Worm (Caenorhabditis elegans): Measurements from ENCODE around the gene hpx-2.

The hpx-2 gene

ce11 chrV:13879241-13879640 is 29.0 kb downstream of the hpx-2 start, which contains the start of gene lbp-7:
Gene lbp-7 (plus strand): TSS chrV:13879552.
- TF ChIP-seq hnd-1 (tag; optimal IDR thresholded peaks at IDR 0.05) (no peak), scrt-1 (GFP tag; IDR thresholded peaks at IDR 0.05) (no peak), flt-1 (GFP tag; IDR thresholded peaks at IDR 0.05) (no peak), tbx-37 (GFP tag; conservative IDR thresholded peaks at IDR 0.05) (no peak), ets-7 (tag; optimal IDR thresholded peaks at IDR 0.05) (no peak)

DNA sequence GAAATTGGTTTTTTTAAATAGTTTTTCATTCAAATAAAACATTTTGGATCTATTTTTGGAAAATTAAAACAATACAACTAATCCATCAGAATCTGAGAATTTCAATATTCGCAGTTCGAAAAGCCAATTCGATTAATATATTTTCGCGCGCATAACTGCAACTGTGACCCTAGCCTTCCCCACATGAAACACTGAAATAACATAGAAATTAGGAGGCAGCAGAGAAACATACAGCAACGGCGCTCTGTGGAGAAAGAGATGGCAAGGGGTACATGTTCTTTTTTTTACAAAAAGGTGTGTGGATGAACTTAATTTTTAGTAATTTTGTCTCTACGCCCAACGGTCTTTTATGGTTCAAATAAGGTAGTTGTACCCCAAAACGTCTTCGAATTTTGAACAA is 29.9 kb downstream of the hpx-2 start:
- TF ChIP-seq ceh-36 (tag; optimal IDR thresholded peaks at IDR 0.05), result no peak
- no peak for TF ChIP-seq ets-7 (tag; optimal IDR thresholded peaks at IDR 0.05)
- no peak for TF ChIP-seq B0310.2 (tag; optimal IDR thresholded peaks at IDR 0.05)
- TF ChIP-seq tbx-37 (GFP tag; conservative IDR thresholded peaks at IDR 0.05), result no peak
- TF ChIP-seq ama-1 (optimal IDR thresholded peaks at IDR 0.05), result no peak
- no peak for TF ChIP-seq F13C5.2 (tag; optimal IDR thresholded peaks at IDR 0.05)
- no peak for TF ChIP-seq hnd-1 (tag; optimal IDR thresholded peaks at IDR 0.05)
- no peak for TF ChIP-seq aly-1 (tag; optimal IDR thresholded peaks at IDR 0.05)
- no peak for TF ChIP-seq pes-1 (GFP tag; IDR thresholded peaks at IDR 0.05)
- no peak for TF ChIP-seq hmg-4 (GFP tag; optimal IDR thresholded peaks at IDR 0.05)
- TF ChIP-seq flt-1 (GFP tag; IDR thresholded peaks at IDR 0.05), result no peak
- no peak for TF ChIP-seq ceh-13 (GFP tag; optimal IDR thresholded peaks at IDR 0.05)
- no peak for TF ChIP-seq sea-1 (GFP tag; conservative IDR thresholded peaks at IDR 0.05)

ce11 chrV:13880607-13881006 is 30.3 kb downstream of the hpx-2 start, which contains the start of gene T22G5.3:
Gene T22G5.3 (plus strand): TSS chrV:13880907.
- TF ChIP-seq tbx-37 (GFP tag; conservative IDR thresholded peaks at IDR 0.05) (no peak), F13C5.2 (tag; optimal IDR thresholded peaks at IDR 0.05) (no peak), ets-7 (tag; optimal IDR thresholded peaks at IDR 0.05) (no peak), hmg-4 (GFP tag; optimal IDR thresholded peaks at IDR 0.05) (no peak), flt-1 (GFP tag; IDR thresholded peaks at IDR 0.05) (no peak), tbx-11 (GFP tag; IDR thresholded peaks at IDR 0.05) (no peak), aly-1 (tag; optimal IDR thresholded peaks at IDR 0.05) (no peak), scrt-1 (GFP tag; IDR thresholded peaks at IDR 0.05) (no peak), sea-1 (GFP tag; conservative IDR thresholded peaks at IDR 0.05) (no peak), pes-1 (GFP tag; IDR thresholded peaks at IDR 0.05) (no peak), hnd-1 (tag; optimal IDR thresholded peaks at IDR 0.05) (no peak), ama-1 (optimal IDR thresholded peaks at IDR 0.05) (no peak), ceh-36 (tag; optimal IDR thresholded peaks at IDR 0.05) (no peak), hmbx-1 (tag; optimal IDR thresholded peaks at IDR 0.05) (no peak), B0310.2 (tag; optimal IDR thresholded peaks at IDR 0.05) (no peak), tra-4 (tag; optimal IDR thresholded peaks at IDR 0.05) (no peak), ceh-13 (GFP tag; optimal IDR thresholded peaks at IDR 0.05) (no peak)

- TF ChIP-seq hmbx-1 (tag; optimal IDR thresholded peaks at IDR 0.05) (no peak), tra-4 (tag; optimal IDR thresholded peaks at IDR 0.05) (no peak), hnd-1 (tag; optimal IDR thresholded peaks at IDR 0.05) (no peak), ceh-36 (tag; optimal IDR thresholded peaks at IDR 0.05) (no peak), pes-1 (GFP tag; IDR thresholded peaks at IDR 0.05) (no peak), F13C5.2 (tag; optimal IDR thresholded peaks at IDR 0.05) (no peak), aly-1 (tag; optimal IDR thresholded peaks at IDR 0.05) (no peak), hmg-4 (GFP tag; optimal IDR thresholded peaks at IDR 0.05) (no peak), flt-1 (GFP tag; IDR thresholded peaks at IDR 0.05) (no peak), sea-1 (GFP tag; conservative IDR thresholded peaks at IDR 0.05) (no peak), B0310.2 (tag; optimal IDR thresholded peaks at IDR 0.05) (no peak), scrt-1 (GFP tag; IDR thresholded peaks at IDR 0.05) (no peak), tbx-11 (GFP tag; IDR thresholded peaks at IDR 0.05) (no peak), ceh-13 (GFP tag; optimal IDR thresholded peaks at IDR 0.05) (no peak), ets-7 (tag; optimal IDR thresholded peaks at IDR 0.05) (no peak), ama-1 (optimal IDR thresholded peaks at IDR 0.05) (no peak), tbx-37 (GFP tag; conservative IDR thresholded peaks at IDR 0.05) (no peak)
These were observed 37.1 kb downstream of the hpx-2 start, which contains the start of gene srsx-19 for ce11 chrV:13887358-13887757. Gene srsx-19 (plus strand): TSS chrV:13887658.

- TF ChIP-seq ama-1 (optimal IDR thresholded peaks at IDR 0.05) (no peak), sea-1 (GFP tag; conservative IDR thresholded peaks at IDR 0.05) (no peak), tbx-37 (GFP tag; conservative IDR thresholded peaks at IDR 0.05) (no peak), hmg-4 (GFP tag; optimal IDR thresholded peaks at IDR 0.05) (no peak), pes-1 (GFP tag; IDR thresholded peaks at IDR 0.05) (no peak), B0310.2 (tag; optimal IDR thresholded peaks at IDR 0.05) (no peak), scrt-1 (GFP tag; IDR thresholded peaks at IDR 0.05) (no peak), flt-1 (GFP tag; IDR thresholded peaks at IDR 0.05) (no peak), ceh-13 (GFP tag; optimal IDR thresholded peaks at IDR 0.05) (no peak), ceh-36 (tag; optimal IDR thresholded peaks at IDR 0.05) (no peak), hnd-1 (tag; optimal IDR thresholded peaks at IDR 0.05) (no peak), F13C5.2 (tag; optimal IDR thresholded peaks at IDR 0.05) (no peak), tra-4 (tag; optimal IDR thresholded peaks at IDR 0.05) (no peak), tbx-11 (GFP tag; IDR thresholded peaks at IDR 0.05) (no peak), aly-1 (tag; optimal IDR thresholded peaks at IDR 0.05) (no peak), hmbx-1 (tag; optimal IDR thresholded peaks at IDR 0.05) (no peak), ets-7 (tag; optimal IDR thresholded peaks at IDR 0.05) (no peak)
These were observed 39.2 kb downstream of the hpx-2 start, which contains the start of gene spp-12 for ce11 chrV:13889516-13889915. Gene spp-12 (plus strand): TSS chrV:13889816.

ce11 chrV:13890473-13890872 is 40.2 kb downstream of the hpx-2 start, which contains the start of gene lbp-8:
Gene lbp-8 (plus strand): TSS chrV:13890773.
- no peak for TF ChIP-seq pes-1 (GFP tag; IDR thresholded peaks at IDR 0.05)
- TF ChIP-seq tbx-37 (GFP tag; conservative IDR thresholded peaks at IDR 0.05), result no peak
- no peak for TF ChIP-seq ceh-13 (GFP tag; optimal IDR thresholded peaks at IDR 0.05)
- no peak for TF ChIP-seq scrt-1 (GFP tag; IDR thresholded peaks at IDR 0.05)
- no peak for TF ChIP-seq aly-1 (tag; optimal IDR thresholded peaks at IDR 0.05)

DNA sequence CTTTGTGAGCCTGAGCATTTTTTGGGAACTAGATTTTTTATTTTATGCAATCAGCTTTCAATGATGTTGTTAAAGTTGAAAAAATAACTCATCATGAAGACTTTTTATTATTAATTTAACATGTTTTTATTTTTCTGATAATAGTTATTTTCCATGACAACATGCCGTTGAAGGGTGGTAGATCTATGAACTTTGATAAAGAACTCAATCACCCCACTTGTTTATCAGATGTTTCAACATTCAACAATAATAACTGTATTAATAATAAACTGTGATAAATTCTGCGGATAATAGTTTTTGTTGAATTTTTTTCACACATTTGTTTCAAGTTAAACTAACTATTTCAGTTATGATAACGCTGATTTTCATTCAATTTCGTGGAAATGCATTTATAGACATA is 41.2 kb downstream of the hpx-2 start:
- TF ChIP-seq tbx-11 (GFP tag; IDR thresholded peaks at IDR 0.05), result no peak
- TF ChIP-seq sea-1 (GFP tag; conservative IDR thresholded peaks at IDR 0.05), result no peak
- no peak for TF ChIP-seq F13C5.2 (tag; optimal IDR thresholded peaks at IDR 0.05)
- no peak for TF ChIP-seq B0310.2 (tag; optimal IDR thresholded peaks at IDR 0.05)
- no peak for TF ChIP-seq ceh-36 (tag; optimal IDR thresholded peaks at IDR 0.05)
- no peak for TF ChIP-seq aly-1 (tag; optimal IDR thresholded peaks at IDR 0.05)
- TF ChIP-seq tra-4 (tag; optimal IDR thresholded peaks at IDR 0.05), result no peak
- TF ChIP-seq hmbx-1 (tag; optimal IDR thresholded peaks at IDR 0.05), result no peak
- no peak for TF ChIP-seq ceh-13 (GFP tag; optimal IDR thresholded peaks at IDR 0.05)
- TF ChIP-seq tbx-37 (GFP tag; conservative IDR thresholded peaks at IDR 0.05), result no peak
- no peak for TF ChIP-seq hmg-4 (GFP tag; optimal IDR thresholded peaks at IDR 0.05)
- TF ChIP-seq pes-1 (GFP tag; IDR thresholded peaks at IDR 0.05), result no peak
- no peak for TF ChIP-seq flt-1 (GFP tag; IDR thresholded peaks at IDR 0.05)
- no peak for TF ChIP-seq scrt-1 (GFP tag; IDR thresholded peaks at IDR 0.05)
- TF ChIP-seq hnd-1 (tag; optimal IDR thresholded peaks at IDR 0.05), result no peak
- TF ChIP-seq ets-7 (tag; optimal IDR thresholded peaks at IDR 0.05), result no peak
- TF ChIP-seq ama-1 (optimal IDR thresholded peaks at IDR 0.05), result no peak

Data from whole organism, early embryonic.